Worm (Caenorhabditis elegans): ENCODE data around the gene W08G11.1.

Gene W08G11.1

ce11 chrV:16357253-16357652 lies 10.4 kb downstream of the W08G11.1 start, which contains the start of gene pptr-1 (continued):
- TF ChIP-seq daf-16 (GFP tag; optimal IDR thresholded peaks at IDR 0.05) (no peak), daf-16 (tag; optimal IDR thresholded peaks at IDR 0.05) (peak; percentile 63), Y105C5A.15 (GFP tag; IDR thresholded peaks at IDR 0.05) (no peak), F37D6.2 (tag; optimal IDR thresholded peaks at IDR 0.05) (no peak), nhr-237 (tag; optimal IDR thresholded peaks at IDR 0.05) (no peak), arid-1 (GFP tag; conservative IDR thresholded peaks at IDR 0.05) (no peak), F10B5.3 (tag; optimal IDR thresholded peaks at IDR 0.05) (no peak), sdz-12 (GFP tag; optimal IDR thresholded peaks at IDR 0.05) (no peak), lin-29 (GFP tag; IDR thresholded peaks at IDR 0.05) (no peak), dmd-8 (GFP tag; IDR thresholded peaks at IDR 0.05) (no peak), spr-3 (GFP tag; optimal IDR thresholded peaks at IDR 0.05) (no peak), duxl-1 (tag; optimal IDR thresholded peaks at IDR 0.05; ENCODE audit: poor library complexity) (no peak), nhr-10 (tag; optimal IDR thresholded peaks at IDR 0.05) (no peak), aly-2 (tag; optimal IDR thresholded peaks at IDR 0.05) (no peak), F49E8.2 (tag; optimal IDR thresholded peaks at IDR 0.05; ENCODE audit: borderline replicate concordance) (no peak), dmd-9 (GFP tag; IDR thresholded peaks at IDR 0.05) (no peak), nhr-41 (GFP tag; IDR thresholded peaks at IDR 0.05) (no peak), lin-1 (GFP tag; IDR thresholded peaks at IDR 0.05) (no peak), tag-97 (GFP tag; IDR thresholded peaks at IDR 0.05) (no peak), ceh-32 (tag; optimal IDR thresholded peaks at IDR 0.05; ENCODE audit: poor library complexity) (no peak), ceh-82 (tag; optimal IDR thresholded peaks at IDR 0.05) (no peak), mes-2 (tag; optimal IDR thresholded peaks at IDR 0.05; ENCODE audit: poor library complexity, severe bottlenecking) (peak; percentile 30), ceh-20 (GFP tag; IDR thresholded peaks at IDR 0.05) (no peak), R02D3.7 (tag; optimal IDR thresholded peaks at IDR 0.05) (no peak), ces-1 (GFP tag; optimal IDR thresholded peaks at IDR 0.05) (no peak), mdl-1 (tag; optimal IDR thresholded peaks at IDR 0.05) (peak in 1 of 2 experiments; percentile 28), F26F4.8 (GFP tag; conservative IDR thresholded peaks at IDR 0.05) (no peak), fos-1 (tag; optimal IDR thresholded peaks at IDR 0.05) (no peak), lsy-2 (tag; optimal IDR thresholded peaks at IDR 0.05) (no peak), ztf-11 (tag; optimal IDR thresholded peaks at IDR 0.05) (no peak), hlh-30 (tag; optimal IDR thresholded peaks at IDR 0.05; ENCODE audit: insufficient read depth) (peak; percentile 12), ZK337.2 (GFP tag; IDR thresholded peaks at IDR 0.05) (no peak), egl-27 (tag; optimal IDR thresholded peaks at IDR 0.05) (no peak), daf-8 (GFP tag; IDR thresholded peaks at IDR 0.05) (no peak), nhr-102 (tag; optimal IDR thresholded peaks at IDR 0.05) (peak; percentile 25), mxl-2 (GFP tag; conservative IDR thresholded peaks at IDR 0.05) (no peak), attf-4 (tag; optimal IDR thresholded peaks at IDR 0.05) (no peak), ceh-28 (tag; optimal IDR thresholded peaks at IDR 0.05) (no peak), madf-5 (GFP tag; IDR thresholded peaks at IDR 0.05) (no peak), zip-11 (GFP tag; IDR thresholded peaks at IDR 0.05) (no peak), F44E2.7 (GFP tag; IDR thresholded peaks at IDR 0.05) (no peak), rbr-2 (tag; optimal IDR thresholded peaks at IDR 0.05) (no peak), tra-1 (GFP tag; IDR thresholded peaks at IDR 0.05) (no peak), set-16 (GFP tag; IDR thresholded peaks at IDR 0.05) (no peak), mep-1 (tag; optimal IDR thresholded peaks at IDR 0.05) (peak; percentile 42), D1046.2 (GFP tag; IDR thresholded peaks at IDR 0.05) (no peak), unc-39 (tag; optimal IDR thresholded peaks at IDR 0.05) (no peak), nhr-6 (tag; optimal IDR thresholded peaks at IDR 0.05) (no peak), mdt-29 (GFP tag; IDR thresholded peaks at IDR 0.05) (no peak), lin-38 (GFP tag; IDR thresholded peaks at IDR 0.05) (no peak), daf-19 (GFP tag; conservative IDR thresholded peaks at IDR 0.05) (no peak), ceh-44 (GFP tag; IDR thresholded peaks at IDR 0.05) (no peak), aha-1 (tag) (no peak)

All from whole organism, L4 larva.